Fruit fly (Drosophila melanogaster) whole organism, pupa: ENCODE results near the gene gammaTub37C.

Experiments
- CG10348 ChIP-seq: fragments of 200-800 bp; sonication (Bioruptor generic); IDR thresholded peaks from 2 replicates; pipeline ENCODE4 v1.3.6; 2022; ENCODE audit warnings: missing biosample characterization, missing genetic modification characterization
- CG12605 ChIP-seq: fragments of 200-800 bp; sonication (Bioruptor generic); IDR thresholded peaks from 2 replicates; pipeline ENCODE4 v1.3.6; 2022; ENCODE audit warnings: missing biosample characterization, missing genetic modification characterization
- CG13204 ChIP-seq: fragments of 200-800 bp; sonication (Bioruptor generic); optimal IDR thresholded peaks from 2 replicates; lab custom pipeline; 2018; ENCODE audit warnings: missing biosample characterization, mild to moderate bottlenecking, missing genetic modification characterization, moderate library complexity
- CG14655 ChIP-seq: fragments of 200-800 bp; sonication (Bioruptor generic); optimal IDR thresholded peaks from 3 replicates; lab custom pipeline; 2017; ENCODE audit warnings: mild to moderate bottlenecking, missing biosample characterization, missing genetic modification reagents, missing genetic modification characterization
- CG15710 ChIP-seq: fragments of 200-800 bp; sonication (Bioruptor generic); optimal IDR thresholded peaks from 2 replicates; lab custom pipeline; 2018; ENCODE audit warnings: missing biosample characterization, mild to moderate bottlenecking, missing genetic modification characterization, moderate library complexity
- CG17806 ChIP-seq: fragments of 200-800 bp; sonication (Bioruptor generic); optimal IDR thresholded peaks from 2 replicates; lab custom pipeline; 2018; ENCODE audit warnings: missing biosample characterization, mild to moderate bottlenecking, missing genetic modification characterization, moderate library complexity
- CG32121 ChIP-seq: fragments of 200-800 bp; sonication (Bioruptor generic); IDR thresholded peaks from 2 replicates; pipeline ENCODE4 v1.3.6; 2022; ENCODE audit warnings: missing biosample characterization, missing genetic modification characterization
- CG34367 ChIP-seq: fragments of 200-800 bp; sonication (Bioruptor generic); optimal IDR thresholded peaks from 2 replicates; lab custom pipeline; 2018; ENCODE audit warnings: missing biosample characterization, mild to moderate bottlenecking, missing genetic modification characterization
- CG4496 ChIP-seq: fragments of 200-800 bp; sonication (Bioruptor generic); IDR thresholded peaks from 3 replicates; pipeline ENCODE4 v1.3.6; 2022; ENCODE audit warnings: missing biosample characterization, missing genetic modification characterization
- CG8159 ChIP-seq: fragments of 200-800 bp; sonication (Bioruptor generic); optimal IDR thresholded peaks from 3 replicates; lab custom pipeline; 2018; ENCODE audit warnings: missing biosample characterization, mild to moderate bottlenecking, missing genetic modification characterization, moderate library complexity
- CG8301 ChIP-seq: fragments of 200-800 bp; sonication (Bioruptor generic); optimal IDR thresholded peaks from 2 replicates; lab custom pipeline; 2018; ENCODE audit warnings: missing biosample characterization, mild to moderate bottlenecking, missing genetic modification characterization
- CG9948 ChIP-seq: fragments of 200-800 bp; sonication (Bioruptor generic); optimal IDR thresholded peaks from 2 replicates; lab custom pipeline; 2018; ENCODE audit warnings: missing biosample characterization, mild to moderate bottlenecking, missing genetic modification characterization, moderate library complexity
- D1 ChIP-seq: fragments of 200-800 bp; sonication (Bioruptor generic); optimal IDR thresholded peaks from 2 replicates; lab custom pipeline; 2018; ENCODE audit warnings: missing biosample characterization, mild to moderate bottlenecking, missing genetic modification characterization, moderate library complexity
- EcR ChIP-seq: fragments of 200-800 bp; sonication (Bioruptor generic); optimal IDR thresholded peaks from 3 replicates; lab custom pipeline; 2019; ENCODE audit warnings: missing biosample characterization, missing genetic modification characterization, mild to moderate bottlenecking, moderate library complexity, missing genetic modification reagents
- Ets98B ChIP-seq: fragments of 200-800 bp; sonication (Bioruptor generic); IDR thresholded peaks from 2 replicates; pipeline ENCODE4 v1.3.6; 2022; ENCODE audit warnings: missing biosample characterization, missing genetic modification characterization
- Pif1A ChIP-seq: fragments of 200-800 bp; sonication (Bioruptor generic); optimal IDR thresholded peaks from 3 replicates; lab custom pipeline; 2016; ENCODE audit warnings: missing biosample characterization, missing genetic modification characterization
- Pif1B ChIP-seq: fragments of 200-800 bp; sonication (Bioruptor generic); optimal IDR thresholded peaks from 3 replicates; lab custom pipeline; 2016; ENCODE audit warnings: missing biosample characterization, missing genetic modification characterization
- Snoo ChIP-seq: fragments of 200-800 bp; sonication (Bioruptor generic); optimal IDR thresholded peaks from 3 replicates; lab custom pipeline; 2017; ENCODE audit warnings: missing biosample characterization, mild to moderate bottlenecking, missing genetic modification characterization, inconsistent platforms
- fd96Ca ChIP-seq: fragments of 200-800 bp; sonication (Bioruptor generic); IDR thresholded peaks from 3 replicates; pipeline ENCODE4 v1.3.6; 2022; ENCODE audit warnings: missing biosample characterization, missing genetic modification characterization
- gl ChIP-seq: fragments of 200-800 bp; sonication (Bioruptor generic); optimal IDR thresholded peaks from 2 replicates; lab custom pipeline; 2018; ENCODE audit warnings: missing biosample characterization, mild to moderate bottlenecking, missing genetic modification characterization
- rn ChIP-seq: fragments of 200-800 bp; sonication (Bioruptor generic); IDR thresholded peaks from 2 replicates; pipeline ENCODE4 v1.3.6; 2022; ENCODE audit warnings: missing biosample characterization, missing genetic modification characterization

Gene gammaTub37C

DNA sequence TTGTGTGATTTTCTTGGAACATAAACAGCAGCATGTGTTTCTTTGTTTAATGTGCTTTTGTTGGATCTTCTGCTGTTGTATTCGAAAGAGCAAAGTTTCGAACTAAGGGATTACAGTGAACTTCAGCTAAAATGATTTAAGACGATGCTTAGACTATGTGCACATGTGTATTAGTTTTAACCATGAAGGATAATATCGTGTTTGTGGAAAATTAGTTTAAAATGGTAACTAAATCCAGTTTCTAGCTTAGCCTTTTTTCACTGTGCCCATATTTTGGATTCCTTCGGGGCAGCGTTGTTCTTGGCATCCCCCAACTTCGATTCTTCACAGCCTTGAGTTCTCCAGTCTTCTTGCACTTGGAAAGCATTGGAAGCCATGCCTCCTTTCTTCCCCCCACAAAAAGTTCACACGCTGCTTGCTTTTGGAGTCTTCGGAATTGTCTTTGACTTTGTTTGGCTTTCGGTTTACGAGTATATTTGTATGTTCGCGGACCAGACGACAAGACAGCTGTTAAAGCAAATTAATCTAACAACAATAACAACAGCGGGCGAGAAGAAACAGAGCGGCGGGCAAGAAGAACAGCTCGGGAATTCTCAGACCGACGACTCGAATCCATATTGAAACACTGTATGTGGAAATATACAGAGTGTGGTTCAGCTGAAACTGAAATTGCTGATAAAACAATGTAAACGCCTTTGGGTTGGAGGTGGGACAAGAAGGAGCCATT is 45.1 kb downstream of the gammaTub37C start:
- peak; percentile 16 for TF ChIP-seq gl
- no peak for TF ChIP-seq CG32121 (GFP tag; lab: Robert Waterston, UW)
- peak; percentile 49 for TF ChIP-seq CG17806 (tag; lab: Kevin White, UChicago)
- TF ChIP-seq CG8159 (tag; lab: Kevin White, UChicago): peak; percentile 57
- no peak for TF ChIP-seq Ets98B (GFP tag; lab: Robert Waterston, UW)
- peak; percentile 25 for TF ChIP-seq CG14655 (GFP tag; lab: Kevin White, UChicago)
- no peak for TF ChIP-seq EcR (GFP tag; lab: Kevin White, UChicago)
- no peak for TF ChIP-seq rn (GFP tag; lab: Robert Waterston, UW)
- TF ChIP-seq CG12605 (GFP tag; lab: Robert Waterston, UW): no peak
- TF ChIP-seq CG13204: no peak
- TF ChIP-seq CG34367 (tag; lab: Kevin White, UChicago): no peak
- TF ChIP-seq Pif1A (GFP tag; lab: Kevin White, UChicago): peak; percentile 6
- no peak for TF ChIP-seq Pif1B (GFP tag; lab: Kevin White, UChicago)
- TF ChIP-seq CG9948 (tag; lab: Kevin White, UChicago): peak; percentile 10

DNA sequence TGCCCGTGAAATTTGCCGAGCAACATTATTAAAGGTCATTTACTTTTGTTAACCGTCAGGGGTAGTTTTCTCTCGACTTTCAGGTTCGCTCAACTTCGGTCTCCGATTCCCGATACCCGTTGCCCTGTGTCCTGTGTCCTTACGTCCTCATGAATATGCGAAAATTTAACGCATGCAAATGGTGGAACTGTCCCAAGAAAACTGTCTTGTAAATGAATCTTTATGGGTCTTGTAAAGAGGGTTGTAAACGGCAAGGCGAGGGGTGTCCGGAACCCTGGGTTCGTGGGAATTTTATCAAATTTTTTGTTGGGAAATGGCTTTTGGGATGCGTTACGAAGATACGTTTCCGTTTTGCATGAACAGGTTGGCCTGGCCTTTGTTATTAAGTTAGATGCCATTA is 45.8 kb downstream of the gammaTub37C start:
- TF ChIP-seq CG34367 (tag; lab: Kevin White, UChicago): no peak
- no peak for TF ChIP-seq CG32121 (GFP tag; lab: Robert Waterston, UW)
- peak; percentile 23 for TF ChIP-seq EcR (GFP tag; lab: Kevin White, UChicago)

dm6 chr2L:19138361-19139041 is 47.0 kb downstream of the gammaTub37C start:
- TF ChIP-seq CG13204: peak; percentile 19
- TF ChIP-seq EcR (GFP tag; lab: Kevin White, UChicago): peak; percentile 94
- peak; percentile 17 for TF ChIP-seq CG9948 (tag; lab: Kevin White, UChicago)
- peak; percentile 13 for TF ChIP-seq CG15710
- TF ChIP-seq Ets98B (GFP tag; lab: Robert Waterston, UW): no peak
- TF ChIP-seq CG17806 (tag; lab: Kevin White, UChicago): peak; percentile 17
- TF ChIP-seq CG10348 (GFP tag; lab: Robert Waterston, UW): no peak

- TF ChIP-seq CG9948 (tag; lab: Kevin White, UChicago): no peak
- TF ChIP-seq CG32121 (GFP tag; lab: Robert Waterston, UW): no peak
- no peak for TF ChIP-seq Pif1A (GFP tag; lab: Kevin White, UChicago)
- no peak for TF ChIP-seq rn (GFP tag; lab: Robert Waterston, UW)
- no peak for TF ChIP-seq Pif1B (GFP tag; lab: Kevin White, UChicago)
- no peak for TF ChIP-seq CG13204
- no peak for TF ChIP-seq Snoo (tag; lab: Kevin White, UChicago)
- no peak for TF ChIP-seq Ets98B (GFP tag; lab: Robert Waterston, UW)
- TF ChIP-seq CG34367 (tag; lab: Kevin White, UChicago): no peak
- no peak for TF ChIP-seq gl
- TF ChIP-seq CG4496 (GFP tag; lab: Robert Waterston, UW): no peak
- no peak for TF ChIP-seq CG14655 (GFP tag; lab: Kevin White, UChicago)
- no peak for TF ChIP-seq EcR (GFP tag; lab: Kevin White, UChicago)
- no peak for TF ChIP-seq CG8301 (tag; lab: Kevin White, UChicago)
- no peak for TF ChIP-seq fd96Ca (GFP tag; lab: Robert Waterston, UW)
Observed at dm6 chr2L:19137494-19138360, 47.8 kb downstream of the gammaTub37C start.

DNA sequence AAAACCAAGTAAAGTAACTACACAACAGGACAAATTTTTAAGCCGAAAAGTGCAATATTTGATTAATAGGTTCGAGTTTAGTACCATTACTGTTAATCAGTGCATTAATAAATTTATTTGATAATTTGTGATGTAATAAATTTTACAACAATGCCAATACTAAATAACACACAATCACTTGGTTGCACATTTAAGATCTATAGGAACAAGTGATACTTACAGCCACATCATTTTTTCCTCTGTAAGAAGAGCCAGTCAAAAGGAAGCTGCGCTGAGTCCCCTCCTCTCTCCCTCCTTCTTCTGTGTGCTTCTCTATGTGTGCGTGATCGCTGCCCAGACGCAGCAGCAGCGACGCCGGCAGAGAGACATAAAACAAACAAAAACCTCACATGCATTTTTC is 48.8 kb downstream of the gammaTub37C start:
- no peak for TF ChIP-seq CG10348 (GFP tag; lab: Robert Waterston, UW)
- TF ChIP-seq Ets98B (GFP tag; lab: Robert Waterston, UW): peak; percentile 30; the same call in 1 of the 2 replicates
- peak; percentile 98 for TF ChIP-seq CG9948 (tag; lab: Kevin White, UChicago)
- peak; percentile 98 for TF ChIP-seq CG17806 (tag; lab: Kevin White, UChicago)
- peak; percentile 89 for TF ChIP-seq CG8301 (tag; lab: Kevin White, UChicago)
- peak; percentile 71 for TF ChIP-seq CG4496 (GFP tag; lab: Robert Waterston, UW)
- peak; percentile 90 for TF ChIP-seq gl
- peak; percentile 83 for TF ChIP-seq Pif1B (GFP tag; lab: Kevin White, UChicago)
- 0 out of 2 replicates have a peak, but pooled peaks have one; percentile 18 for TF ChIP-seq CG32121 (GFP tag; lab: Robert Waterston, UW)
- peak; percentile 86 for TF ChIP-seq CG13204
- no peak for TF ChIP-seq EcR (GFP tag; lab: Kevin White, UChicago)
- TF ChIP-seq D1 (tag; lab: Kevin White, UChicago): peak; percentile 94
- peak; percentile 94 for TF ChIP-seq CG14655 (GFP tag; lab: Kevin White, UChicago)
- peak; percentile 56 for TF ChIP-seq CG12605 (GFP tag; lab: Robert Waterston, UW)
- peak; percentile 98 for TF ChIP-seq CG8159 (tag; lab: Kevin White, UChicago)
- peak; percentile 62; the same call in 2 of the 3 replicates for TF ChIP-seq fd96Ca (GFP tag; lab: Robert Waterston, UW)
- peak; percentile 88 for TF ChIP-seq Snoo (tag; lab: Kevin White, UChicago)
- TF ChIP-seq CG15710: peak; percentile 95
- peak; percentile 90 for TF ChIP-seq Pif1A (GFP tag; lab: Kevin White, UChicago)
- peak; percentile 14; the same call in 1 of the 2 replicates for TF ChIP-seq rn (GFP tag; lab: Robert Waterston, UW)
- TF ChIP-seq CG34367 (tag; lab: Kevin White, UChicago): peak; percentile 96
- TF ChIP-seq, all 21 proteins: peak for 19
